Worm (Caenorhabditis elegans): Measurements from ENCODE around the gene C02F4.4.

The C02F4.4 gene

DNA sequence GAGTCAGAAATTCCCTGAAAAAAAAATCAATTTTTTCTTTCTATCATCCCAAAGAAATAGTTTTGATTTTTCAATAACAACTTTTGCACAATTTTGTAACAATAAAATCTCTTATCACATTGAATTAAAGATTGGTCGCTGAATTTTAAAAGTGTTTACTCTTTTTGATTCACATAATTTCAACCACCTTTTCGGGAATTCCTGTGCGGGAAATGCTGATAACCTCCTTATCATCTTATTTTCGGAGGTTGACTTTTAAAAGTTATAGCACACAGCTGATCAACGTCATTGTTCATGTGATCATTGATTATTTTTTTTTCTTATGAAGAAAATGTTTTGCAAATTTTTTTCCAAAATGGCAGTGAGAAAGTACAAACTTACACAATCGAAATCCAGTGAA is 28.3 kb upstream of the C02F4.4 start:
- TF ChIP-seq B0310.2 (tag; optimal IDR thresholded peaks at IDR 0.05) (no peak), hmg-4 (GFP tag; optimal IDR thresholded peaks at IDR 0.05) (no peak), scrt-1 (GFP tag; IDR thresholded peaks at IDR 0.05) (no peak), flt-1 (GFP tag; IDR thresholded peaks at IDR 0.05) (no peak), aly-1 (tag; optimal IDR thresholded peaks at IDR 0.05) (no peak), tbx-37 (GFP tag; conservative IDR thresholded peaks at IDR 0.05) (no peak), ceh-13 (GFP tag; optimal IDR thresholded peaks at IDR 0.05) (no peak), hnd-1 (tag; optimal IDR thresholded peaks at IDR 0.05) (no peak)

DNA sequence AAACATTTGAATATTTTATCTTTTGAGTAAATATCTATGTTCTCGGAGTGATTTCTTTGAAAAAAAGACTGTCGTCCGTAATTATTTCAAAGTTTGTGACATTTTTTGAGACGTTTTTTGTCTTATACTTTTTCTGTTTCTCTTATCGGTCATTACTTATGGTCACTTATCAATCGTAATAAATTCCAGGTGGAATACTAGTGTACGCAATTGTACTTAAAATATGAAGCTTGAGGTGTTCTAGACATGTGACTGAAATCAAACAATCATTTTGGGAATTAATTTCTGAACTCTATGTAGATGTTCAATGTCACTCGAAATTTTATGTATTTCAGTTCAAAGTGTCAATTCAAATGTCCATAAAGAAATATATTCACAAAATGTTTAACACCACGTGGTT is 27.3 kb upstream of the C02F4.4 start:
- no peak for TF ChIP-seq flt-1 (GFP tag; IDR thresholded peaks at IDR 0.05)
- no peak for TF ChIP-seq tbx-11 (GFP tag; IDR thresholded peaks at IDR 0.05)
- TF ChIP-seq hnd-1 (tag; optimal IDR thresholded peaks at IDR 0.05), result no peak
- TF ChIP-seq hmbx-1 (tag; optimal IDR thresholded peaks at IDR 0.05), result no peak
- no peak for TF ChIP-seq F13C5.2 (tag; optimal IDR thresholded peaks at IDR 0.05)
- TF ChIP-seq sea-1 (GFP tag; conservative IDR thresholded peaks at IDR 0.05), result no peak
- no peak for TF ChIP-seq ceh-36 (tag; optimal IDR thresholded peaks at IDR 0.05)
- no peak for TF ChIP-seq scrt-1 (GFP tag; IDR thresholded peaks at IDR 0.05)
- TF ChIP-seq ama-1 (optimal IDR thresholded peaks at IDR 0.05), result no peak
- TF ChIP-seq tbx-37 (GFP tag; conservative IDR thresholded peaks at IDR 0.05), result no peak
- no peak for TF ChIP-seq B0310.2 (tag; optimal IDR thresholded peaks at IDR 0.05)
- no peak for TF ChIP-seq ceh-13 (GFP tag; optimal IDR thresholded peaks at IDR 0.05)
- TF ChIP-seq aly-1 (tag; optimal IDR thresholded peaks at IDR 0.05), result no peak
- TF ChIP-seq tra-4 (tag; optimal IDR thresholded peaks at IDR 0.05), result no peak
- no peak for TF ChIP-seq hmg-4 (GFP tag; optimal IDR thresholded peaks at IDR 0.05)
- TF ChIP-seq ets-7 (tag; optimal IDR thresholded peaks at IDR 0.05), result no peak
- TF ChIP-seq pes-1 (GFP tag; IDR thresholded peaks at IDR 0.05), result no peak

DNA sequence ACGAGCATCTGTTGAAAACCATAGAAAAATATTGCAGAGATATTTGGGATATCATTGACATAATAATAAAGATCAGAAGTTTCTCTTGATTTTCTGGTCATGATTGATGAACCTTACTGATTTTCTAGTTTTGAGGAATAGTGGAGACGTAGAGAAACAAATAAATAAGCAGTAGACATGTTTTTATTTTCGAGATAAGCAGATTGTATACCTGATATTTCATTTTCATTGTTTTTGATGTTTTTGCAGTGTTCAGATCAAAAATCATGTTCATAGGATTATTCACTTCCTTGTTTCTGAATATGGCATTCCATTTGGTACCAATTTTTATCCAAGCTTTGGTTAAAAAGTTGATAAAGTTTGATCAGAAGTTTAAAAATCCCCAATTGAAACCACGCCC is 23.6 kb upstream of the C02F4.4 start, which contains the start of gene T07G12.4:
Gene T07G12.4 (minus strand): TSS at position 101 of the 400 bp plus-strand sequence.
- no peak for TF ChIP-seq hnd-1 (tag; optimal IDR thresholded peaks at IDR 0.05)
- no peak for TF ChIP-seq ceh-36 (tag; optimal IDR thresholded peaks at IDR 0.05)
- TF ChIP-seq tra-4 (tag; optimal IDR thresholded peaks at IDR 0.05), result no peak
- no peak for TF ChIP-seq hmbx-1 (tag; optimal IDR thresholded peaks at IDR 0.05)
- no peak for TF ChIP-seq B0310.2 (tag; optimal IDR thresholded peaks at IDR 0.05)
- no peak for TF ChIP-seq pes-1 (GFP tag; IDR thresholded peaks at IDR 0.05)
- TF ChIP-seq ama-1 (optimal IDR thresholded peaks at IDR 0.05), result no peak
- no peak for TF ChIP-seq hmg-4 (GFP tag; optimal IDR thresholded peaks at IDR 0.05)
- TF ChIP-seq scrt-1 (GFP tag; IDR thresholded peaks at IDR 0.05), result no peak
- TF ChIP-seq tbx-37 (GFP tag; conservative IDR thresholded peaks at IDR 0.05), result no peak
- no peak for TF ChIP-seq F13C5.2 (tag; optimal IDR thresholded peaks at IDR 0.05)
- no peak for TF ChIP-seq ceh-13 (GFP tag; optimal IDR thresholded peaks at IDR 0.05)
- no peak for TF ChIP-seq sea-1 (GFP tag; conservative IDR thresholded peaks at IDR 0.05)
- TF ChIP-seq ets-7 (tag; optimal IDR thresholded peaks at IDR 0.05), result no peak
- no peak for TF ChIP-seq flt-1 (GFP tag; IDR thresholded peaks at IDR 0.05)
- no peak for TF ChIP-seq aly-1 (tag; optimal IDR thresholded peaks at IDR 0.05)
- TF ChIP-seq tbx-11 (GFP tag; IDR thresholded peaks at IDR 0.05), result no peak

DNA sequence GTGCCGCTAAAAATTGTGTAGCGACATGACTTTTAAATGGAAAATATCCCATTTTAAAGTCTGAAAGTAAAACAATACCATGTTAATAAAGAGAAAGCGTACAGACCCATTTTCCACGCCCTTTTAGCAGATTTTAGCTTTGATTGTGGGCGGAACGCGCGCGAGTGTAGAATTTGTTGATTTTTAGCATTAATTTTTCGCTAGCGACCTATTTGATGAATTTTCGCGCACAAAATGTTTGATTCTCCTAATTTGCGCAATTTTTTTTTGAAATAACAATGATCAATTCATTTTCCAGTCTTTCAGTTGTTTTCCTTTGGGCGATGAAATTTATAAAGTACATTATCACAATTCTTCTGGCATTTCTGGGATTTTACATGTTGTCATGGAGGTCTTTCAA is 18.6 kb upstream of the C02F4.4 start, which contains the start of gene T07G12.3:
Gene T07G12.3 (plus strand): TSS at position 301 of the 400 bp plus-strand sequence.
- TF ChIP-seq tbx-11 (GFP tag; IDR thresholded peaks at IDR 0.05) (no peak), hmbx-1 (tag; optimal IDR thresholded peaks at IDR 0.05) (no peak), B0310.2 (tag; optimal IDR thresholded peaks at IDR 0.05) (no peak), ama-1 (optimal IDR thresholded peaks at IDR 0.05) (no peak), tra-4 (tag; optimal IDR thresholded peaks at IDR 0.05) (no peak), F13C5.2 (tag; optimal IDR thresholded peaks at IDR 0.05) (no peak), hmg-4 (GFP tag; optimal IDR thresholded peaks at IDR 0.05) (no peak), ceh-13 (GFP tag; optimal IDR thresholded peaks at IDR 0.05) (no peak), hnd-1 (tag; optimal IDR thresholded peaks at IDR 0.05) (no peak), pes-1 (GFP tag; IDR thresholded peaks at IDR 0.05) (no peak), flt-1 (GFP tag; IDR thresholded peaks at IDR 0.05) (no peak)

DNA sequence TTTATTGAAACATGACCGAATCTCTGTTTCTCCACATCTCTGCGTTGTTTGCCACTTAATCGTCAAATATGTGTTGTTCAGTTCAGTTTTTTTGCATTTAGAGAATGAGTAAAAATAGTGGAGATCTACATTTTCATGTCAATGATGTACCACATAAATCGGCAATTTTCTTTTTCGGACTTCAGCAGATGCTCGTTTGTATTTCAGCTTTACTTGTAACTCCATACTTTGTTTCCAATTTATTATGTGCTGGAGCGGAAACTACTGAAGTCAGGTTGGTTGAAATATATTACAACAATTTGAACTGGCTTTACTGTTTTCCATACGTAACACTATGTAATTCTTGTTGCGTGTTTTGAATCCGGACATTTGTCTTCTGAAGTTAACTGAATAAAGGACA is 15.6 kb upstream of the C02F4.4 start, which contains the start of gene T07G12.2:
Gene T07G12.2 (plus strand): TSS at position 62 of the 400 bp plus-strand sequence.
- TF ChIP-seq B0310.2 (tag; optimal IDR thresholded peaks at IDR 0.05) (no peak), tbx-37 (GFP tag; conservative IDR thresholded peaks at IDR 0.05) (no peak), aly-1 (tag; optimal IDR thresholded peaks at IDR 0.05) (no peak), hnd-1 (tag; optimal IDR thresholded peaks at IDR 0.05) (no peak), F13C5.2 (tag; optimal IDR thresholded peaks at IDR 0.05) (no peak), ama-1 (optimal IDR thresholded peaks at IDR 0.05) (no peak), pes-1 (GFP tag; IDR thresholded peaks at IDR 0.05) (no peak), hmg-4 (GFP tag; optimal IDR thresholded peaks at IDR 0.05) (no peak), ceh-13 (GFP tag; optimal IDR thresholded peaks at IDR 0.05) (no peak), tbx-11 (GFP tag; IDR thresholded peaks at IDR 0.05) (no peak), hmbx-1 (tag; optimal IDR thresholded peaks at IDR 0.05) (no peak), sea-1 (GFP tag; conservative IDR thresholded peaks at IDR 0.05) (no peak), tra-4 (tag; optimal IDR thresholded peaks at IDR 0.05) (no peak), flt-1 (GFP tag; IDR thresholded peaks at IDR 0.05) (no peak), ets-7 (tag; optimal IDR thresholded peaks at IDR 0.05) (no peak), ceh-36 (tag; optimal IDR thresholded peaks at IDR 0.05) (no peak), scrt-1 (GFP tag; IDR thresholded peaks at IDR 0.05) (no peak)

DNA sequence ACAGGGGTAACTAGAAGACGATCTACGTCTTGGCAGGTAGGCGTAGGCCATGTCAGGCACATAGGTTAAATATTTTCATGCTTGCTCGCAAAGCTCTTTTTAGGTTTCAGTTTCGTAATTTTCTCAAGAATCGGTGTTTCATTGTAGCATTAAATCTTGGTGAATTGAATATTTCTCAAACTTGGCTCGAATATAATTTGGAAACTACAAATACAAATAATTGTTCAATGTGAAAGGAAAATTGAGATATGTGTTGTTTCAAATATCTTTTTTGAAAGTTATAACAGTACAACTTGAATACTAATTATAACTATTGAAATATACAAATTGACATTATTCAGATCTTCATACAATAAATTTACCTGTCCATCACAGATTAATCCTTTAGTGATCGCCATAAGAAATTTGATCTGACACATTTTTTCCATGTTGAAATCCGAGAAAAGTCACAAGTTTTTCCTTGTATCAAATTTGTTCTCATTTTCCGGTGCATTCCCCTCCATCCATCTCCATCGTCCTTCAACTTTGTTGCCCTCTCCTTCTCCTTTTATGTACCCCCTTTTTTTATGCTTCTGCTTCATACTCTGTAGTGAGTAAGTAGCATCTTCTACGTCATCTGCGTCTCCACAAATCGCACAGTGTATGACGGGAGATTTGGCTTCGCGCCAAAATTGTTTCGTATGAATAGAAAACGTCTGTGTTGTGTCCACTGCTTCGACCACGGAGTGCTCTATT is 9.2 kb upstream of the C02F4.4 start, which contains the start of gene C02F4.5:
Gene C02F4.5 (minus strand): TSS at position 51 of the 735 bp plus-strand sequence.
- TF ChIP-seq sea-1 (GFP tag; conservative IDR thresholded peaks at IDR 0.05) (no peak), hnd-1 (tag; optimal IDR thresholded peaks at IDR 0.05) (no peak), ama-1 (optimal IDR thresholded peaks at IDR 0.05) (no peak), ceh-13 (GFP tag; optimal IDR thresholded peaks at IDR 0.05) (no peak), B0310.2 (tag; optimal IDR thresholded peaks at IDR 0.05) (no peak), ceh-36 (tag; optimal IDR thresholded peaks at IDR 0.05) (no peak), hmg-4 (GFP tag; optimal IDR thresholded peaks at IDR 0.05) (no peak), flt-1 (GFP tag; IDR thresholded peaks at IDR 0.05) (no peak), tbx-11 (GFP tag; IDR thresholded peaks at IDR 0.05) (no peak), ets-7 (tag; optimal IDR thresholded peaks at IDR 0.05) (no peak), tbx-37 (GFP tag; conservative IDR thresholded peaks at IDR 0.05) (no peak), aly-1 (tag; optimal IDR thresholded peaks at IDR 0.05) (no peak), scrt-1 (GFP tag; IDR thresholded peaks at IDR 0.05) (no peak), pes-1 (GFP tag; IDR thresholded peaks at IDR 0.05) (no peak), F13C5.2 (tag; optimal IDR thresholded peaks at IDR 0.05) (no peak), hmbx-1 (tag; optimal IDR thresholded peaks at IDR 0.05) (no peak), tra-4 (tag; optimal IDR thresholded peaks at IDR 0.05) (no peak)

Measured in whole organism, early embryonic.